Fruit fly (Drosophila melanogaster) whole organism, embryonic: Measurements from ENCODE around the gene CG14881.
A peak's percentile ranks its signal among the peaks of the same experiment; 100 is the strongest.

Experiments used
- Atf3 ChIP-seq: fragments of 200-800 bp; sonication (Bioruptor generic); optimal IDR thresholded peaks from 3 replicates; lab custom pipeline; 2016; ENCODE audit warnings: missing biosample characterization, missing genetic modification characterization
- Bgb ChIP-seq: fragments of 200-800 bp; sonication (Bioruptor generic); IDR thresholded peaks from 2 replicates; pipeline ENCODE4 v1.3.6; 2022; ENCODE audit warnings: missing biosample characterization, missing genetic modification characterization; ENCODE audit not compliant: partially characterized antibody
- BtbVII ChIP-seq: fragments of 200-800 bp; sonication (Bioruptor generic); optimal IDR thresholded peaks from 3 replicates; lab custom pipeline; 2017; ENCODE audit warnings: missing biosample characterization, mild to moderate bottlenecking, missing genetic modification characterization
- C15 ChIP-seq: fragments of 200-800 bp; sonication (Bioruptor generic); IDR thresholded peaks from 3 replicates; pipeline ENCODE4 v1.3.6; 2022; ENCODE audit warnings: missing biosample characterization, missing genetic modification characterization
- CG11456 ChIP-seq: fragments of 200-800 bp; sonication (Bioruptor generic); IDR thresholded peaks from 3 replicates; pipeline ENCODE4 v1.3.6; 2022; ENCODE audit warnings: missing biosample characterization, missing genetic modification characterization
- CG11560 ChIP-seq: fragments of 200-800 bp; sonication (Bioruptor generic); IDR thresholded peaks from 3 replicates; pipeline ENCODE4 v1.3.6; 2022; ENCODE audit warnings: missing biosample characterization, missing genetic modification characterization
- CG12155 ChIP-seq: fragments of 200-800 bp; sonication (Bioruptor generic); optimal IDR thresholded peaks from 3 replicates; lab custom pipeline; 2016; ENCODE audit warnings: missing biosample characterization, missing genetic modification characterization
- CG1233 ChIP-seq: fragments of 200-800 bp; sonication (Bioruptor generic); optimal IDR thresholded peaks from 4 replicates; lab custom pipeline; 2018; ENCODE audit warnings: missing biosample characterization, mild to moderate bottlenecking, missing genetic modification characterization
- CG12744 ChIP-seq: fragments of 200-800 bp; sonication (Bioruptor generic); optimal IDR thresholded peaks from 2 replicates; lab custom pipeline; 2016; ENCODE audit warnings: missing biosample characterization, missing genetic modification characterization
- CG13287 ChIP-seq: fragments of 200-800 bp; sonication (Bioruptor generic); IDR thresholded peaks from 2 replicates; pipeline ENCODE4 v1.3.6; 2022; ENCODE audit warnings: missing biosample characterization, missing genetic modification characterization; ENCODE audit not compliant: partially characterized antibody
- CG14441 ChIP-seq: fragments of 200-800 bp; sonication (Bioruptor generic); IDR thresholded peaks from 2 replicates; pipeline ENCODE4 v1.3.6; 2022; ENCODE audit warnings: missing biosample characterization, missing genetic modification characterization
- CG14710 ChIP-seq: fragments of 200-800 bp; sonication (Bioruptor generic); optimal IDR thresholded peaks from 3 replicates; lab custom pipeline; 2019; ENCODE audit warnings: missing biosample characterization, mild to moderate bottlenecking, missing genetic modification characterization, moderate library complexity
- CG1647 ChIP-seq: fragments of 200-800 bp; sonication (Bioruptor generic); optimal IDR thresholded peaks from 3 replicates; lab custom pipeline; 2016; ENCODE audit warnings: missing biosample characterization, missing genetic modification characterization
- CG16863 ChIP-seq: fragments of 200-800 bp; sonication (Bioruptor generic); optimal IDR thresholded peaks from 3 replicates; lab custom pipeline; 2016; ENCODE audit warnings: missing biosample characterization, missing genetic modification characterization
- CG17359 ChIP-seq: fragments of 200-800 bp; sonication (Bioruptor generic); optimal IDR thresholded peaks from 3 replicates; lab custom pipeline; 2018; ENCODE audit warnings: missing biosample characterization, mild to moderate bottlenecking, missing genetic modification characterization, moderate library complexity
- CG17802 ChIP-seq: fragments of 200-800 bp; sonication (Bioruptor generic); optimal IDR thresholded peaks from 2 replicates; lab custom pipeline; 2018; ENCODE audit warnings: missing biosample characterization, mild to moderate bottlenecking, missing genetic modification characterization, moderate library complexity
- CG18011 ChIP-seq: fragments of 200-800 bp; sonication (Bioruptor generic); optimal IDR thresholded peaks from 2 replicates; lab custom pipeline; 2017; ENCODE audit warnings: missing biosample characterization, missing genetic modification characterization, mild to moderate bottlenecking, moderate library complexity, missing genotype
- CG30020 ChIP-seq: fragments of 200-800 bp; optimal IDR thresholded peaks from 2 replicates; lab custom pipeline; 2019; ENCODE audit warnings: missing biosample characterization, mild to moderate bottlenecking, missing genetic modification characterization, moderate library complexity
- CG31365 ChIP-seq: fragments of 200-800 bp; sonication (Bioruptor generic); optimal IDR thresholded peaks from 2 replicates; lab custom pipeline; 2018; ENCODE audit warnings: missing biosample characterization, mild to moderate bottlenecking, missing genetic modification characterization
- CG33557 ChIP-seq: fragments of 200-800 bp; sonication (Bioruptor generic); optimal IDR thresholded peaks from 2 replicates; lab custom pipeline; 2019; ENCODE audit warnings: missing biosample characterization, mild to moderate bottlenecking, missing genetic modification characterization, moderate library complexity
- CG4360 ChIP-seq: fragments of 200-800 bp; sonication (Bioruptor generic); IDR thresholded peaks from 2 replicates; pipeline ENCODE4 v1.3.6; 2022; ENCODE audit warnings: missing biosample characterization, missing genetic modification characterization
- CG4820 ChIP-seq: fragments of 200-800 bp; sonication (Bioruptor generic); optimal IDR thresholded peaks from 3 replicates; lab custom pipeline; 2016; ENCODE audit warnings: missing biosample characterization, missing genetic modification characterization
- CG7556 ChIP-seq: fragments of 200-800 bp; sonication (Bioruptor generic); optimal IDR thresholded peaks from 2 replicates; lab custom pipeline; 2017; ENCODE audit warnings: missing biosample characterization, mild to moderate bottlenecking, missing genetic modification characterization
- Dad ChIP-seq: fragments of 200-800 bp; sonication (Bioruptor generic); optimal IDR thresholded peaks from 3 replicates; lab custom pipeline; 2016; ENCODE audit warnings: missing biosample characterization, missing genetic modification characterization
- Dbx ChIP-seq: fragments of 200-800 bp; sonication (Bioruptor generic); IDR thresholded peaks from 3 replicates; pipeline ENCODE4 v1.3.6; 2022; ENCODE audit warnings: missing biosample characterization, missing genetic modification characterization
- Elba2 ChIP-seq: fragments of 200-800 bp; sonication (Bioruptor generic); optimal IDR thresholded peaks from 3 replicates; lab custom pipeline; 2016; ENCODE audit warnings: missing biosample characterization, missing genetic modification characterization
- HHEX ChIP-seq: fragments of 200-800 bp; sonication (Bioruptor generic); optimal IDR thresholded peaks from 3 replicates; lab custom pipeline; 2017; ENCODE audit warnings: missing biosample characterization, mild to moderate bottlenecking, missing genetic modification characterization, missing genetic modification reagents
- HLH4C ChIP-seq: fragments of 200-800 bp; sonication (Bioruptor generic); IDR thresholded peaks from 3 replicates; pipeline ENCODE4 v1.3.6; 2022; ENCODE audit warnings: missing biosample characterization, missing genetic modification characterization; ENCODE audit not compliant: partially characterized antibody
- Hmr ChIP-seq: fragments of 200-800 bp; sonication (Bioruptor generic); optimal IDR thresholded peaks from 3 replicates; lab custom pipeline; 2017; ENCODE audit warnings: mild to moderate bottlenecking, missing biosample characterization, missing genetic modification reagents, missing genetic modification characterization
- Hr39 ChIP-seq: fragments of >200 bp; optimal IDR thresholded peaks from 2 replicates; lab custom pipeline; 2017
- MESR4 ChIP-seq: fragments of 200-800 bp; sonication (Bioruptor generic); optimal IDR thresholded peaks from 2 replicates; lab custom pipeline; 2018; ENCODE audit warnings: missing biosample characterization, mild to moderate bottlenecking, missing genetic modification characterization, moderate library complexity
- Meics ChIP-seq: fragments of 200-800 bp; sonication (Bioruptor generic); optimal IDR thresholded peaks from 2 replicates; lab custom pipeline; 2017; ENCODE audit warnings: missing biosample characterization, mild to moderate bottlenecking, missing genetic modification characterization
- Mes4 ChIP-seq: fragments of 200-800 bp; sonication (Bioruptor generic); optimal IDR thresholded peaks from 2 replicates; lab custom pipeline; 2016; ENCODE audit warnings: missing biosample characterization, missing genetic modification characterization
- Opbp ChIP-seq: fragments of 200-800 bp; sonication (Bioruptor generic); IDR thresholded peaks from 3 replicates; pipeline ENCODE4 v1.3.6; 2022; ENCODE audit warnings: missing biosample characterization, missing genetic modification characterization; ENCODE audit not compliant: partially characterized antibody
- PHDP ChIP-seq: fragments of 200-800 bp; sonication (Bioruptor generic); optimal IDR thresholded peaks from 3 replicates; lab custom pipeline; 2018; ENCODE audit warnings: missing biosample characterization, mild to moderate bottlenecking, missing genetic modification characterization, moderate library complexity
- Taf1 ChIP-seq: fragments of 200-800 bp; sonication (Bioruptor generic); IDR thresholded peaks from 2 replicates; pipeline ENCODE4 v1.3.6; 2022; ENCODE audit warnings: missing biosample characterization, missing genetic modification characterization
- bbx ChIP-seq: fragments of 200-800 bp; sonication (Bioruptor generic); IDR thresholded peaks from 2 replicates; pipeline ENCODE4 v1.3.6; 2022; ENCODE audit warnings: missing biosample characterization, missing genetic modification characterization; ENCODE audit not compliant: partially characterized antibody
- cad ChIP-seq: fragments of >200 bp; optimal IDR thresholded peaks from 2 replicates; lab custom pipeline; 2017; ENCODE audit warnings: missing biosample characterization, missing genetic modification characterization
- dysf ChIP-seq: fragments of 200-800 bp; sonication (Bioruptor generic); IDR thresholded peaks from 3 replicates; pipeline ENCODE4 v1.3.6; 2022; ENCODE audit warnings: missing biosample characterization, missing genetic modification characterization
- gce ChIP-seq: fragments of 200-800 bp; sonication (Bioruptor generic); IDR thresholded peaks from 3 replicates; pipeline ENCODE4 v1.3.6; 2022; ENCODE audit warnings: missing biosample characterization, missing genetic modification characterization
- her ChIP-seq: fragments of 200-800 bp; sonication (Bioruptor generic); optimal IDR thresholded peaks from 2 replicates; lab custom pipeline; 2016; ENCODE audit warnings: missing biosample characterization, missing genetic modification characterization
- jumu ChIP-seq: fragments of 200-800 bp; sonication (Bioruptor generic); optimal IDR thresholded peaks from 3 replicates; lab custom pipeline; 2016; ENCODE audit warnings: missing biosample characterization, missing genetic modification characterization
- mam ChIP-seq: fragments of 200-800 bp; sonication (Bioruptor generic); optimal IDR thresholded peaks from 3 replicates; lab custom pipeline; 2016; ENCODE audit warnings: missing biosample characterization, missing genetic modification characterization
- pita ChIP-seq: fragments of 200-800 bp; sonication (Bioruptor generic); optimal IDR thresholded peaks from 2 replicates; lab custom pipeline; 2017; ENCODE audit warnings: missing biosample characterization, mild to moderate bottlenecking, missing genetic modification characterization
- pzg ChIP-seq: fragments of 200-800 bp; sonication (Bioruptor generic); optimal IDR thresholded peaks from 3 replicates; lab custom pipeline; 2018; ENCODE audit warnings: missing biosample characterization, mild to moderate bottlenecking, missing genetic modification characterization, moderate library complexity
- sc ChIP-seq, 3 experiments: fragments of >200 bp in 2 of 3; fragments of 200-800 bp in 1 of 3; sonication (Bioruptor generic) in 1 of 3; optimal IDR thresholded peaks; 2 replicates in 2 of 3; 3 replicates in 1 of 3; lab custom pipeline; 2017; ENCODE audit warnings: mild to moderate bottlenecking in 1 of 3, missing biosample characterization in 1 of 3, missing genetic modification characterization in 1 of 3, missing genetic modification reagents in 1 of 3
- tio ChIP-seq: fragments of 200-800 bp; sonication (Bioruptor generic); optimal IDR thresholded peaks from 2 replicates; lab custom pipeline; 2017; ENCODE audit warnings: missing biosample characterization, missing genetic modification characterization, inconsistent platforms
- tll ChIP-seq, 2 experiments: fragments of 200-800 bp in 1 of 2; fragments of >200 bp in 1 of 2; sonication (Bioruptor generic) in 1 of 2; optimal IDR thresholded peaks; 2 replicates each; lab custom pipeline; 2017 to 2019; ENCODE audit warnings: missing biosample characterization in 2 of 2, missing genetic modification characterization in 2 of 2, mild to moderate bottlenecking in 1 of 2, moderate library complexity in 1 of 2
- twi ChIP-seq: fragments of 200-800 bp; optimal IDR thresholded peaks from 2 replicates; lab custom pipeline; 2019; ENCODE audit warnings: missing biosample characterization, mild to moderate bottlenecking, missing genetic modification characterization, moderate library complexity
- vvl ChIP-seq: fragments of 200-800 bp; sonication (Bioruptor generic); IDR thresholded peaks from 2 replicates; pipeline ENCODE4 v1.3.6; 2022; ENCODE audit warnings: missing biosample characterization, missing genetic modification characterization

Gene CG14881

dm6 chr3R:16468556-16468955 is 33.9 kb downstream of the CG14881 start:
- TF ChIP-seq vvl = no peak
- no peak for TF ChIP-seq mam (GFP tag; lab: Kevin White, UChicago)
- no peak for TF ChIP-seq CG12744 (GFP tag; lab: Kevin White, UChicago)
- no peak for TF ChIP-seq PHDP (tag; lab: Kevin White, UChicago)
- TF ChIP-seq Dad (GFP tag; lab: Kevin White, UChicago) = no peak
- TF ChIP-seq CG12155 = no peak
- TF ChIP-seq gce = no peak
- TF ChIP-seq her (GFP tag; lab: Kevin White, UChicago) = no peak
- TF ChIP-seq CG17359 (tag; lab: Kevin White, UChicago) = no peak
- TF ChIP-seq Opbp (GFP tag; lab: Robert Waterston, UW) = no peak
- no peak for TF ChIP-seq Hr39 (lab: Kevin White, UChicago)
- no peak for TF ChIP-seq pita (GFP tag; lab: Kevin White, UChicago)
- peak in 1 of 2 experiments; percentile 29 for TF ChIP-seq tll (GFP tag; optimal IDR thresholded peaks at IDR 0.05; lab: Kevin White, UChicago)
- TF ChIP-seq Dbx = no peak
- TF ChIP-seq CG30020 (tag; lab: Kevin White, UChicago) = no peak
- peak; percentile 81 for TF ChIP-seq cad
- no peak for TF ChIP-seq CG31365 (tag; lab: Kevin White, UChicago)
- TF ChIP-seq CG33557 = no peak
- TF ChIP-seq Bgb (GFP tag; lab: Robert Waterston, UW) = no peak
- TF ChIP-seq Elba2 (GFP tag; lab: Kevin White, UChicago) = peak; percentile 58
- no peak for TF ChIP-seq tio
- peak; percentile 69 for TF ChIP-seq CG4360 (GFP tag; lab: Robert Waterston, UW)
- TF ChIP-seq MESR4 (GFP tag; lab: Kevin White, UChicago) = no peak
- TF ChIP-seq CG17802 (tag; lab: Kevin White, UChicago) = no peak
- TF ChIP-seq sc (optimal IDR thresholded peaks at IDR 0.05; lab: Kevin White, UChicago) = no peak
- no peak for TF ChIP-seq sc (GFP tag; optimal IDR thresholded peaks at IDR 0.05; lab: Kevin White, UChicago)
- no peak for TF ChIP-seq HHEX (GFP tag; lab: Kevin White, UChicago)
- no peak for TF ChIP-seq Taf1 (GFP tag; lab: Robert Waterston, UW)
- no peak for TF ChIP-seq CG7556 (GFP tag; lab: Kevin White, UChicago)
- peak; percentile 81 for TF ChIP-seq twi (tag; lab: Kevin White, UChicago)
- TF ChIP-seq Atf3 (GFP tag; lab: Kevin White, UChicago) = no peak
- no peak for TF ChIP-seq HLH4C (GFP tag; lab: Robert Waterston, UW)
- TF ChIP-seq BtbVII (GFP tag; lab: Kevin White, UChicago) = no peak
- TF ChIP-seq CG18011 (GFP tag; lab: Kevin White, UChicago) = no peak
- no peak for TF ChIP-seq Hmr (GFP tag; lab: Kevin White, UChicago)

DNA sequence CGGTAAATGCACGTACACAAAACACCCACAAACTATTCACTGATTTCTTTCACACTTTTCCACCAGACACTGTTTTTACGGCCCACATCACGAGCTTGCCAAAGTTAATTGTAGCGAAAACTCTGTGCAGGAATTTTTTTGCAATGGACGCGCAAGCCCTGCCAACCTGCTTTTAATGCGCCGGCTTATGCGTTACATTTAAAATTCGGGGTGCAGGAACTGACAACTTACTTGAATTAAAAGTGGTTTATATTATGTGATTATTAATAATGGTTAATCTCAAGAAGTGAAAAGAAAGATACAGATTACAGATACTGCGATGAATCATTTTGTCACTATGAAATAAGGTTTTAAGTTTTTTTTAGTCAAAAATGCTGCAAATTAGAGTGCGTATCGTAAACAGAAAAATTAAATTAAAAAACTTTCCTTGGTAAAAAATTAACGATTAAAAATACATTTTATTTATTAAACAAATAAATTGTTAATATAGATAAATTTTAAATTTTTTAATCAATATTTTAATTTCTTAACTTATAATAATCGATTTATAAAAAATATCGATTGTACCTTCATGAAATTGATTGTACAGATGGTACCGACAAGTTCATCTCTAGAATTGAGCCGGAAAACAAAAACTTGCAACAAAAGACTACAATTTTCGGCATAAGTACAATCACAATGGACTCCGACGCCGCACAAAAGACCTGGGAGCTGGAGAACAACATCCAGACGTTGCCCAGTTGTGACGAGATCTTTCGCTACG is 35.0 kb downstream of the CG14881 start, which contains the start of the genes CG42232 and CSN5:
CG42232 (minus strand) TSS at position 163 of the 763 bp plus-strand sequence.
CSN5 (plus strand) TSS at position 599 of the 763 bp plus-strand sequence.
- peak; percentile 46 for TF ChIP-seq CG1647 (GFP tag; lab: Kevin White, UChicago)
- TF ChIP-seq Meics (GFP tag; lab: Kevin White, UChicago) = peak; percentile 15
- peak; percentile 69; the same call in 2 of the 3 replicates for TF ChIP-seq CG11456
- TF ChIP-seq CG14710 (tag; lab: Kevin White, UChicago) = peak; percentile 87
- peak; percentile 39; the same call in 1 of the 2 replicates for TF ChIP-seq CG14441 (GFP tag; lab: Robert Waterston, UW)
- TF ChIP-seq CG4820 (GFP tag; lab: Kevin White, UChicago) = peak; percentile 54
- TF ChIP-seq CG11560 (tag; lab: Robert Waterston, UW) = no peak
- TF ChIP-seq CG1233 (GFP tag; lab: Kevin White, UChicago) = no peak
- TF ChIP-seq pzg = peak; percentile 50
- peak; percentile 54 for TF ChIP-seq jumu
- TF ChIP-seq CG16863 (GFP tag; lab: Kevin White, UChicago) = peak; percentile 39
- peak; percentile 61 for TF ChIP-seq CG13287 (GFP tag; lab: Robert Waterston, UW)
- 0 out of 3 replicates have a peak, but pooled peaks have one; percentile 19 for TF ChIP-seq dysf (GFP tag; lab: Robert Waterston, UW)
- no peak for TF ChIP-seq Mes4 (GFP tag; lab: Kevin White, UChicago)
- no peak for TF ChIP-seq C15
- peak; percentile 27; the same call in 1 of the 2 replicates for TF ChIP-seq bbx
